Fruit fly (Drosophila melanogaster): ENCODE measurements around the gene CG14963.

DNA sequence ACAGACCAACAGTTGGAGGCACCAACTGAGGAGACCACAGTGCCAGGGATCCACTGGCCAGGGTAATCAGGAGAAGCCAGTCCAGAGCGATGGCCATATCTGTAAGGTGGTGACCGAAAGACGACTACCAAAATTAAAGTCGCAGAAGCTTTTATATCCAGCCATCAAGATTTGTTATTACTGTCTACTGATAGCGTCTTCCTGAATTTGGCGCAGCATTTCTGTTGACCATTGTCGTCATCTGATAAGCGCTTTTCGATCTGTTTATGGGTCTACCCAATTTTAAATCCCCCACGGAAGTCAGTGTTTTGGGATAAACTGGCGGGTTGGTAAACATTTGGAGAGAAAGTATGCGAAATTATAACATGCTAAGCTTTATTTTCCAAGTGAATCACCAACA, at the start of gene CG14963:
- TF ChIP-seq ara (GFP tag; IDR thresholded peaks at IDR 0.05) (no peak), tap (tag; optimal IDR thresholded peaks at IDR 0.05) (no peak), trh (GFP tag; optimal IDR thresholded peaks at IDR 0.05) (no peak)
